Fruit fly (Drosophila melanogaster) whole organism, wandering third instar larva: ENCODE results near the gene CG16721.

Experiments
- Abd-B ChIP-seq: fragments of >200 bp; optimal IDR thresholded peaks from 2 replicates; lab custom pipeline; 2017; ENCODE audit warnings: missing biosample characterization, missing genetic modification characterization
- CG32264 ChIP-seq: fragments of 200-800 bp; sonication (Bioruptor generic); optimal IDR thresholded peaks from 2 replicates; lab custom pipeline; 2016; ENCODE audit warnings: missing biosample characterization, missing genetic modification characterization
- CG9705 ChIP-seq: fragments of 200-800 bp; sonication (Bioruptor generic); optimal IDR thresholded peaks from 2 replicates; lab custom pipeline; 2018; ENCODE audit warnings: missing biosample characterization, mild to moderate bottlenecking, missing genetic modification characterization
- CrebA ChIP-seq: fragments of 200-800 bp; sonication (Bioruptor generic); optimal IDR thresholded peaks from 2 replicates; lab custom pipeline; 2016; ENCODE audit warnings: missing biosample characterization, mild to moderate bottlenecking, missing genetic modification characterization, borderline replicate concordance
- Dfd ChIP-seq: fragments of >200 bp; optimal IDR thresholded peaks from 2 replicates; lab custom pipeline; 2017; ENCODE audit warnings: missing biosample characterization, missing genetic modification characterization
- Dif ChIP-seq: fragments of 200-275, 200-300 bp; sonication (Bioruptor generic); optimal IDR thresholded peaks from 2 replicates; lab custom pipeline; 2018; ENCODE audit warnings: missing biosample characterization, missing genetic modification characterization; ENCODE audit not compliant: partially characterized antibody
- GATAd ChIP-seq: sonication (Bioruptor generic); optimal IDR thresholded peaks from 2 replicates; lab custom pipeline; 2016; ENCODE audit warnings: missing biosample characterization, missing genetic modification characterization
- HLH106 ChIP-seq: fragments of 200-800 bp; optimal IDR thresholded peaks from 3 replicates; lab custom pipeline; 2019; ENCODE audit warnings: missing biosample characterization, mild to moderate bottlenecking, missing genetic modification characterization, moderate library complexity
- Hnf4 ChIP-seq: fragments of 200-800 bp; sonication (Bioruptor generic); optimal IDR thresholded peaks from 2 replicates; lab custom pipeline; 2016; ENCODE audit warnings: missing biosample characterization, mild to moderate bottlenecking, missing genetic modification characterization
- Hr78 ChIP-seq: fragments of >200 bp; optimal IDR thresholded peaks from 2 replicates; lab custom pipeline; 2017; ENCODE audit warnings: missing biosample characterization, missing genetic modification characterization
- Hr83 ChIP-seq: fragments of 200-300 bp; sonication (Bioruptor generic); optimal IDR thresholded peaks from 2 replicates; lab custom pipeline; 2016; ENCODE audit warnings: missing biosample characterization, mild to moderate bottlenecking, missing genetic modification characterization, moderate library complexity; ENCODE audit not compliant: poor library complexity, severe bottlenecking
- Jra ChIP-seq: sonication (Bioruptor generic); optimal IDR thresholded peaks from 2 replicates; lab custom pipeline; 2016; ENCODE audit warnings: missing biosample characterization, missing genetic modification characterization
- Mio ChIP-seq: sonication (Bioruptor generic); optimal IDR thresholded peaks from 2 replicates; lab custom pipeline; 2016; ENCODE audit warnings: missing biosample characterization, missing genetic modification characterization
- Myc ChIP-seq: fragments of >200 bp; optimal IDR thresholded peaks from 2 replicates; lab custom pipeline; 2017
- N ChIP-seq: fragments of >200 bp; optimal IDR thresholded peaks from 2 replicates; lab custom pipeline; 2018; ENCODE audit warnings: missing biosample characterization, missing external identifiers, missing genetic modification characterization
- OdsH ChIP-seq: fragments of 200-800 bp; sonication (Bioruptor generic); optimal IDR thresholded peaks from 2 replicates; lab custom pipeline; 2016; ENCODE audit warnings: missing biosample characterization, mild to moderate bottlenecking, missing genetic modification characterization
- Rel ChIP-seq, 2 experiments: fragments of 200-800 bp; sonication (Bioruptor generic) in 1 of 2; optimal IDR thresholded peaks; 2 replicates in 1 of 2; 3 replicates in 1 of 2; lab custom pipeline; 2016 to 2019; ENCODE audit warnings: mild to moderate bottlenecking in 2 of 2, missing biosample characterization in 2 of 2, missing genetic modification characterization in 2 of 2, moderate library complexity in 1 of 2
- Sp1 ChIP-seq: fragments of 200-800 bp; sonication (Bioruptor generic); optimal IDR thresholded peaks from 3 replicates; lab custom pipeline; 2019; ENCODE audit warnings: missing biosample characterization, mild to moderate bottlenecking, missing genetic modification characterization, moderate library complexity
- Vsx2 ChIP-seq: fragments of 200-300, 225-300 bp; sonication (Bioruptor generic); optimal IDR thresholded peaks from 2 replicates; lab custom pipeline; 2018; ENCODE audit warnings: missing biosample characterization, missing genetic modification characterization; ENCODE audit not compliant: partially characterized antibody
- br ChIP-seq: fragments of 200-800 bp; sonication (Bioruptor generic); optimal IDR thresholded peaks from 2 replicates; lab custom pipeline; 2016; ENCODE audit warnings: missing biosample characterization, missing genetic modification characterization
- brk ChIP-seq: fragments of 200-800 bp; sonication (Bioruptor generic); optimal IDR thresholded peaks from 2 replicates; lab custom pipeline; 2016; ENCODE audit warnings: missing biosample characterization, mild to moderate bottlenecking, missing genetic modification characterization
- dl ChIP-seq, 2 experiments: fragments of 175-275, 200-275 bp in 1 of 2; fragments of 200-275 bp in 1 of 2; sonication (Bioruptor generic); optimal IDR thresholded peaks; lab custom pipeline; 2018; ENCODE audit warnings: mild to moderate bottlenecking in 2 of 2, missing biosample characterization in 2 of 2, missing genetic modification characterization in 2 of 2, moderate library complexity in 2 of 2; ENCODE audit not compliant: partially characterized antibody in 2 of 2, insufficient read depth in 1 of 2
- dmrt93B ChIP-seq: fragments of 200-800 bp; sonication (Bioruptor generic); optimal IDR thresholded peaks from 2 replicates; lab custom pipeline; 2018; ENCODE audit warnings: missing biosample characterization, mild to moderate bottlenecking, missing genetic modification characterization
- dsf ChIP-seq: sonication (Bioruptor generic); optimal IDR thresholded peaks from 2 replicates; lab custom pipeline; 2016; ENCODE audit warnings: missing biosample characterization, missing genetic modification characterization, borderline replicate concordance
- ey ChIP-seq: fragments of 200-800 bp; sonication (Bioruptor generic); optimal IDR thresholded peaks from 2 replicates; lab custom pipeline; 2016; ENCODE audit warnings: missing biosample characterization, missing genetic modification characterization
- foxo ChIP-seq, 2 experiments: fragments of 200-800 bp; sonication (Bioruptor generic); optimal IDR thresholded peaks; 2 replicates in 1 of 2; 3 replicates in 1 of 2; lab custom pipeline; 2016 to 2017; ENCODE audit warnings: missing biosample characterization in 2 of 2, missing genetic modification characterization in 2 of 2
- fru ChIP-seq: fragments of 200-800 bp; sonication (Bioruptor generic); optimal IDR thresholded peaks from 3 replicates; lab custom pipeline; 2016; ENCODE audit warnings: missing biosample characterization, mild to moderate bottlenecking, missing genetic modification characterization
- h ChIP-seq: fragments of 200-800 bp; sonication (Bioruptor generic); optimal IDR thresholded peaks from 3 replicates; lab custom pipeline; 2016; ENCODE audit warnings: missing biosample characterization, mild to moderate bottlenecking, missing genetic modification characterization
- jim ChIP-seq: fragments of 175-275, 200-325 bp; sonication (Bioruptor generic); optimal IDR thresholded peaks from 2 replicates; lab custom pipeline; 2016; ENCODE audit warnings: missing biosample characterization, mild to moderate bottlenecking, missing genetic modification characterization
- lola ChIP-seq: fragments of >200 bp; optimal IDR thresholded peaks from 2 replicates; lab custom pipeline; 2017; ENCODE audit warnings: missing biosample characterization, missing genetic modification characterization
- pan ChIP-seq: fragments of >200 bp; optimal IDR thresholded peaks from 2 replicates; lab custom pipeline; 2017
- psq ChIP-seq: fragments of 200-800 bp; sonication (Bioruptor generic); optimal IDR thresholded peaks from 3 replicates; lab custom pipeline; 2017; ENCODE audit warnings: missing biosample characterization, mild to moderate bottlenecking, missing genetic modification characterization, moderate library complexity
- rgr ChIP-seq: fragments of 200-800 bp; sonication (Bioruptor generic); optimal IDR thresholded peaks from 3 replicates; lab custom pipeline; 2016; ENCODE audit warnings: missing biosample characterization, mild to moderate bottlenecking, missing genetic modification characterization
- sage ChIP-seq: fragments of 200-800 bp; sonication (Bioruptor generic); optimal IDR thresholded peaks from 2 replicates; lab custom pipeline; 2016; ENCODE audit warnings: missing biosample characterization, mild to moderate bottlenecking, missing genetic modification characterization
- sv ChIP-seq: fragments of 200-800 bp; sonication (Bioruptor generic); optimal IDR thresholded peaks from 3 replicates; lab custom pipeline; 2016; ENCODE audit warnings: missing biosample characterization, missing genetic modification characterization
- tai ChIP-seq: sonication (Bioruptor generic); optimal IDR thresholded peaks from 2 replicates; lab custom pipeline; 2016; ENCODE audit warnings: missing biosample characterization, missing genetic modification characterization
- usp ChIP-seq: fragments of >200 bp; optimal IDR thresholded peaks from 2 replicates; lab custom pipeline; 2017; ENCODE audit warnings: missing biosample characterization, missing genetic modification characterization
- woc ChIP-seq: sonication (Bioruptor generic); optimal IDR thresholded peaks from 2 replicates; lab custom pipeline; 2016; ENCODE audit warnings: missing biosample characterization, mild to moderate bottlenecking, missing genetic modification characterization

Gene CG16721

dm6 chrX:5925793-5926418, 46.2 kb downstream of the CG16721 start (continued):
- TF ChIP-seq Sp1 (GFP tag; lab: Kevin White, UChicago): peak; percentile 18
- TF ChIP-seq Hr83: no peak
- TF ChIP-seq Myc (lab: Kevin White, UChicago): no peak
- no peak for TF ChIP-seq sv (GFP tag; lab: Kevin White, UChicago)
- no peak for TF ChIP-seq N
- TF ChIP-seq fru: peak; percentile 4
- no peak for TF ChIP-seq CrebA (GFP tag; lab: Kevin White, UChicago)

dm6 chrX:5926718-5927117, 47.0 kb downstream of the CG16721 start:
- TF ChIP-seq foxo (GFP tag; optimal IDR thresholded peaks at IDR 0.05; lab: Kevin White, UChicago) (peak in 1 of 2 experiments; percentile 43), lola (GFP tag; lab: Kevin White, UChicago) (no peak), dsf (GFP tag; lab: Kevin White, UChicago) (no peak), Dfd (GFP tag; lab: Kevin White, UChicago) (no peak), Hr83 (no peak), pan (lab: Kevin White, UChicago) (no peak), psq (GFP tag; lab: Kevin White, UChicago) (peak; percentile 48), woc (GFP tag; lab: Kevin White, UChicago) (no peak), rgr (peak; percentile 58), Sp1 (GFP tag; lab: Kevin White, UChicago) (no peak), Dif (GFP tag; lab: Kevin White, UChicago) (no peak), Myc (lab: Kevin White, UChicago) (no peak), h (GFP tag; lab: Kevin White, UChicago) (peak; percentile 18), fru (peak; percentile 21), dmrt93B (GFP tag; lab: Kevin White, UChicago) (no peak), ey (GFP tag; lab: Kevin White, UChicago) (peak; percentile 0), OdsH (GFP tag; lab: Kevin White, UChicago) (peak; percentile 18), HLH106 (tag; lab: Kevin White, UChicago) (no peak), br (GFP tag; lab: Kevin White, UChicago) (peak; percentile 33), CG9705 (GFP tag; lab: Kevin White, UChicago) (no peak), Vsx2 (GFP tag; lab: Kevin White, UChicago) (no peak), CrebA (GFP tag; lab: Kevin White, UChicago) (no peak), tai (GFP tag; lab: Kevin White, UChicago) (no peak), dl (GFP tag; optimal IDR thresholded peaks at IDR 0.05; lab: Kevin White, UChicago; ENCODE audit: insufficient read depth in 1 of 2, partially characterized antibody in 2 of 2) (no peak), sv (GFP tag; lab: Kevin White, UChicago) (no peak), N (no peak), CG32264 (GFP tag; lab: Kevin White, UChicago) (no peak), Abd-B (GFP tag; lab: Kevin White, UChicago) (no peak), Hnf4 (GFP tag; lab: Kevin White, UChicago) (peak; percentile 23), usp (GFP tag; lab: Kevin White, UChicago) (no peak), sage (GFP tag; lab: Kevin White, UChicago) (no peak), Hr78 (GFP tag; lab: Kevin White, UChicago) (no peak), jim (GFP tag; lab: Kevin White, UChicago) (no peak), Mio (no peak), GATAd (GFP tag; lab: Kevin White, UChicago) (no peak), brk (no peak), Jra (GFP tag; lab: Kevin White, UChicago) (no peak), Rel (GFP tag; optimal IDR thresholded peaks at IDR 0.05; lab: Kevin White, UChicago) (no peak), Rel (tag; optimal IDR thresholded peaks at IDR 0.05; lab: Kevin White, UChicago) (no peak)
